Fruit fly (Drosophila melanogaster) whole organism, prepupa: ENCODE results near the gene CSN5.

Experiments used
- Blimp-1 ChIP-seq: fragments of 200-800 bp; sonication (Bioruptor generic); optimal IDR thresholded peaks from 3 replicates; lab custom pipeline; 2017; ENCODE audit warnings: missing biosample characterization, missing genetic modification characterization, mild to moderate bottlenecking, moderate library complexity, missing genetic modification reagents
- CG10631 ChIP-seq: fragments of 200-800 bp; sonication (Bioruptor generic); optimal IDR thresholded peaks from 2 replicates; lab custom pipeline; 2016; ENCODE audit warnings: missing biosample characterization, missing genetic modification characterization
- CG10669 ChIP-seq: fragments of 200-800 bp; sonication (Bioruptor generic); optimal IDR thresholded peaks from 3 replicates; lab custom pipeline; 2018; ENCODE audit warnings: missing biosample characterization, mild to moderate bottlenecking, missing genetic modification characterization, moderate library complexity
- CG11294 ChIP-seq: fragments of 200-800 bp; sonication (Bioruptor generic); IDR thresholded peaks from 2 replicates; pipeline ENCODE4 v1.3.6; 2022; ENCODE audit warnings: missing biosample characterization, missing genetic modification characterization
- CG11762 ChIP-seq: fragments of 200-800 bp; sonication (Bioruptor generic); optimal IDR thresholded peaks from 3 replicates; lab custom pipeline; 2016; ENCODE audit warnings: missing biosample characterization, missing genetic modification characterization; ENCODE audit not compliant: insufficient read depth
- CG11902 ChIP-seq: fragments of 200-800 bp; sonication (Bioruptor generic); optimal IDR thresholded peaks from 3 replicates; lab custom pipeline; 2016; ENCODE audit warnings: missing biosample characterization, missing genetic modification characterization
- CG15336 ChIP-seq: fragments of 200-800 bp; sonication (Bioruptor generic); IDR thresholded peaks from 2 replicates; pipeline ENCODE4 v1.3.6; 2022; ENCODE audit warnings: missing biosample characterization, missing genetic modification characterization
- CG1621 ChIP-seq: fragments of 200-800 bp; sonication (Bioruptor generic); optimal IDR thresholded peaks from 3 replicates; lab custom pipeline; 2018; ENCODE audit warnings: missing biosample characterization, mild to moderate bottlenecking, missing genetic modification characterization
- CG16779 ChIP-seq: fragments of 200-800 bp; sonication (Bioruptor generic); optimal IDR thresholded peaks from 3 replicates; lab custom pipeline; 2017; ENCODE audit warnings: missing biosample characterization, mild to moderate bottlenecking, missing genetic modification characterization
- CG3032 ChIP-seq: fragments of 200-800 bp; optimal IDR thresholded peaks from 2 replicates; lab custom pipeline; 2019; ENCODE audit warnings: missing biosample characterization, mild to moderate bottlenecking, missing genetic modification characterization, moderate library complexity
- CG31627 ChIP-seq: fragments of 200-800 bp; sonication (Bioruptor generic); optimal IDR thresholded peaks from 3 replicates; lab custom pipeline; 2016; ENCODE audit warnings: missing biosample characterization, missing genetic modification characterization
- CG32006 ChIP-seq: fragments of 200-800 bp; sonication (Bioruptor generic); optimal IDR thresholded peaks from 3 replicates; lab custom pipeline; 2017; ENCODE audit warnings: missing biosample characterization, mild to moderate bottlenecking, missing genetic modification characterization
- CG34406 ChIP-seq: fragments of 200-800 bp; sonication (Bioruptor generic); optimal IDR thresholded peaks from 3 replicates; lab custom pipeline; 2016; ENCODE audit warnings: missing biosample characterization, missing genetic modification characterization
- CG3919 ChIP-seq: fragments of 200-800 bp; sonication (Bioruptor generic); optimal IDR thresholded peaks from 3 replicates; lab custom pipeline; 2016; ENCODE audit warnings: missing biosample characterization, missing genetic modification characterization
- CG4318 ChIP-seq: fragments of 200-800 bp; sonication (Bioruptor generic); optimal IDR thresholded peaks from 3 replicates; lab custom pipeline; 2017; ENCODE audit warnings: missing biosample characterization, mild to moderate bottlenecking, missing genetic modification characterization
- CG6163 ChIP-seq: fragments of 200-800 bp; sonication (Bioruptor generic); IDR thresholded peaks from 3 replicates; pipeline ENCODE4 v1.3.6; 2022; ENCODE audit warnings: missing biosample characterization, missing genetic modification characterization
- CG6276 ChIP-seq: fragments of 200-800 bp; sonication (Bioruptor generic); optimal IDR thresholded peaks from 2 replicates; lab custom pipeline; 2017; ENCODE audit warnings: missing biosample characterization, mild to moderate bottlenecking, missing genetic modification characterization
- CG6792 ChIP-seq: fragments of 200-800 bp; sonication (Bioruptor generic); optimal IDR thresholded peaks from 3 replicates; lab custom pipeline; 2016; ENCODE audit warnings: missing biosample characterization, missing genetic modification characterization
- CG6808 ChIP-seq: fragments of 200-800 bp; sonication (Bioruptor generic); optimal IDR thresholded peaks from 3 replicates; lab custom pipeline; 2017; ENCODE audit warnings: missing biosample characterization, missing genetic modification characterization, mild to moderate bottlenecking, moderate library complexity, missing genetic modification reagents
- CG6854 ChIP-seq: fragments of 200-800 bp; sonication (Bioruptor generic); optimal IDR thresholded peaks from 2 replicates; lab custom pipeline; 2017; ENCODE audit warnings: missing biosample characterization, mild to moderate bottlenecking, missing genetic modification characterization
- CG8119 ChIP-seq: fragments of 200-800 bp; sonication (Bioruptor generic); IDR thresholded peaks from 3 replicates; pipeline ENCODE4 v1.3.6; 2022; ENCODE audit warnings: missing biosample characterization, missing genetic modification characterization
- CG8319 ChIP-seq: fragments of 200-800 bp; sonication (Bioruptor generic); optimal IDR thresholded peaks from 3 replicates; lab custom pipeline; 2016; ENCODE audit warnings: missing biosample characterization, missing genetic modification characterization
- CG9139 ChIP-seq: fragments of 200-800 bp; sonication (Bioruptor generic); optimal IDR thresholded peaks from 3 replicates; lab custom pipeline; 2017; ENCODE audit warnings: missing biosample characterization, mild to moderate bottlenecking, missing genetic modification characterization
- Eip75B ChIP-seq: fragments of 200-800 bp; sonication (Bioruptor generic); optimal IDR thresholded peaks from 3 replicates; lab custom pipeline; 2016; ENCODE audit warnings: missing biosample characterization, missing genetic modification characterization
- Eip78C ChIP-seq: fragments of 200-800 bp; sonication (Bioruptor generic); peaks from one replicate; lab custom pipeline; 2016; ENCODE audit warnings: missing biosample characterization, missing genetic modification characterization
- Ets21C ChIP-seq: fragments of 200-800 bp; sonication (Bioruptor generic); optimal IDR thresholded peaks from 3 replicates; lab custom pipeline; 2016; ENCODE audit warnings: missing biosample characterization, missing genetic modification characterization
- Ets96B ChIP-seq: fragments of 200-800 bp; optimal IDR thresholded peaks from 2 replicates; lab custom pipeline; 2019; ENCODE audit warnings: missing biosample characterization, mild to moderate bottlenecking, missing genetic modification characterization, moderate library complexity
- Gug ChIP-seq: fragments of 200-800 bp; sonication (Bioruptor generic); IDR thresholded peaks from 2 replicates; pipeline ENCODE4 v1.3.6; 2022; ENCODE audit warnings: missing biosample characterization, missing genetic modification characterization
- Hr39 ChIP-seq: fragments of 200-800 bp; sonication (Bioruptor generic); optimal IDR thresholded peaks from 2 replicates; lab custom pipeline; 2016; ENCODE audit warnings: missing biosample characterization, missing genetic modification characterization
- Hr4 ChIP-seq: fragments of 200-800 bp; sonication (Bioruptor generic); optimal IDR thresholded peaks from 3 replicates; lab custom pipeline; 2016; ENCODE audit warnings: missing biosample characterization, missing genetic modification characterization
- Lpt ChIP-seq: fragments of 200-800 bp; sonication (Bioruptor generic); optimal IDR thresholded peaks from 3 replicates; lab custom pipeline; 2016; ENCODE audit warnings: missing biosample characterization, missing genetic modification characterization
- Smox ChIP-seq: fragments of 200-800 bp; sonication (Bioruptor generic); optimal IDR thresholded peaks from 3 replicates; lab custom pipeline; 2016; ENCODE audit warnings: missing biosample characterization, missing genetic modification characterization
- Sox14 ChIP-seq: fragments of 200-800 bp; sonication (Bioruptor generic); optimal IDR thresholded peaks from 3 replicates; lab custom pipeline; 2016; ENCODE audit warnings: missing biosample characterization, missing genetic modification characterization
- Sox15 ChIP-seq: fragments of 200-800 bp; sonication (Bioruptor generic); optimal IDR thresholded peaks from 3 replicates; lab custom pipeline; 2016; ENCODE audit warnings: missing biosample characterization, missing genetic modification characterization
- achi ChIP-seq: fragments of 200-800 bp; sonication (Bioruptor generic); optimal IDR thresholded peaks from 3 replicates; lab custom pipeline; 2016; ENCODE audit warnings: missing biosample characterization, missing genetic modification characterization
- acj6 ChIP-seq: fragments of 200-800 bp; sonication (Bioruptor generic); optimal IDR thresholded peaks from 3 replicates; lab custom pipeline; 2016; ENCODE audit warnings: missing biosample characterization, missing genetic modification characterization
- cyc ChIP-seq: fragments of 200-800 bp; sonication (Bioruptor generic); optimal IDR thresholded peaks from 3 replicates; lab custom pipeline; 2016; ENCODE audit warnings: missing biosample characterization, missing genetic modification characterization
- dac ChIP-seq: fragments of 200-800 bp; sonication (Bioruptor generic); optimal IDR thresholded peaks from 2 replicates; lab custom pipeline; 2017; ENCODE audit warnings: missing biosample characterization, mild to moderate bottlenecking, missing genetic modification characterization
- dsx ChIP-seq: fragments of 200-800 bp; optimal IDR thresholded peaks from 3 replicates; lab custom pipeline; 2019; ENCODE audit warnings: missing biosample characterization, mild to moderate bottlenecking, missing genetic modification characterization, moderate library complexity; ENCODE audit not compliant: poor library complexity, severe bottlenecking
- eg ChIP-seq: fragments of 200-800 bp; sonication (Bioruptor generic); IDR thresholded peaks from 3 replicates; pipeline ENCODE4 v1.3.6; 2022; ENCODE audit warnings: missing biosample characterization, missing genetic modification characterization
- fd59A ChIP-seq: fragments of 200-800 bp; sonication (Bioruptor generic); optimal IDR thresholded peaks from 2 replicates; lab custom pipeline; 2017; ENCODE audit warnings: missing biosample characterization, mild to moderate bottlenecking, missing genetic modification characterization, missing genetic modification reagents
- fd85E ChIP-seq: fragments of 200-800 bp; sonication (Bioruptor generic); optimal IDR thresholded peaks from 3 replicates; lab custom pipeline; 2016; ENCODE audit warnings: missing biosample characterization, missing genetic modification characterization
- fkh ChIP-seq: fragments of 200-800 bp; sonication (Bioruptor generic); optimal IDR thresholded peaks from 3 replicates; lab custom pipeline; 2017; ENCODE audit warnings: missing biosample characterization, mild to moderate bottlenecking, missing genetic modification characterization, moderate library complexity
- lz ChIP-seq: fragments of 200-800 bp; sonication (Bioruptor generic); optimal IDR thresholded peaks from 3 replicates; lab custom pipeline; 2016; ENCODE audit warnings: missing biosample characterization, missing genetic modification characterization
- net ChIP-seq: fragments of 200-800 bp; sonication (Bioruptor generic); optimal IDR thresholded peaks from 3 replicates; lab custom pipeline; 2016; ENCODE audit warnings: missing biosample characterization, missing genetic modification characterization
- spab ChIP-seq: fragments of 200-800 bp; sonication (Bioruptor generic); optimal IDR thresholded peaks from 2 replicates; lab custom pipeline; 2017; ENCODE audit warnings: missing biosample characterization, mild to moderate bottlenecking, missing genetic modification characterization, missing genetic modification reagents
- ss ChIP-seq, 2 experiments: fragments of 200-800 bp; sonication (Bioruptor generic); optimal IDR thresholded peaks; 2 replicates in 1 of 2; 3 replicates in 1 of 2; lab custom pipeline; 2017 to 2018; ENCODE audit warnings: mild to moderate bottlenecking in 2 of 2, missing biosample characterization in 2 of 2, missing genetic modification characterization in 2 of 2, moderate library complexity in 1 of 2
- svp ChIP-seq: fragments of 200-800 bp; sonication (Bioruptor generic); peaks from one replicate; lab custom pipeline; 2016; ENCODE audit warnings: missing biosample characterization, missing genetic modification characterization
- topi ChIP-seq: fragments of 200-800 bp; sonication (Bioruptor generic); optimal IDR thresholded peaks from 3 replicates; lab custom pipeline; 2016; ENCODE audit warnings: missing biosample characterization, missing genetic modification characterization
- vri ChIP-seq: fragments of 200-800 bp; sonication (Bioruptor generic); optimal IDR thresholded peaks from 3 replicates; lab custom pipeline; 2016; ENCODE audit warnings: missing biosample characterization, mild to moderate bottlenecking, missing genetic modification characterization

CSN5 gene

dm6 chr3R:16495322-16495721 is 25.4 kb downstream of the CSN5 start, which contains the start of gene Cad89D:
Cad89D (minus strand) TSS chr3R:16495422.
- TF ChIP-seq CG10669 (no peak), Eip78C (GFP tag; lab: Kevin White, UChicago) (peak; percentile 2), Ets96B (tag; lab: Kevin White, UChicago) (no peak), CG11902 (no peak)
- TF ChIP-seq, all 60 proteins: peak for 1

DNA sequence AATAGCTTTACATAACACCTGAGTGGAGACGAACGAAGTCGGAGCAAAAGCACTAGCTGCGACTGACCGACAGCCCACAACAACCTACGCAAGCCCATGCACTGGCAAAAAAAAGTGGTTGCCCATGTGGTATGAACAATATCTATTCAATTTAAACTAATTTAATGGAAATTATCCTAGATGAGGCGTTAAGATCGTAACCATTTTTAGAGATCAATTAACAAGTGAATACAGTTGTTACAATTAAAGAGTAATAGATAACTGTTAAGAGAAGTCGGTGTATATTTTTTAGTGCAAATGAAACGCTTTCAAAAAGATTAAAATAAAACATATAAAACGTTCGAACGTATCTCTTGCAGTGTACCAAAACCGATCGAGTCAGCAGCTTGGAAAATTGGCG is 26.3 kb downstream of the CSN5 start:
- peak; percentile 69 for TF ChIP-seq CG6163 (GFP tag; lab: Robert Waterston, UW)
- peak; percentile 2 for TF ChIP-seq CG34406 (GFP tag; lab: Kevin White, UChicago)
- no peak for TF ChIP-seq Ets21C (GFP tag; lab: Kevin White, UChicago)
- peak; percentile 91 for TF ChIP-seq CG6276 (GFP tag; lab: Kevin White, UChicago)
- no peak for TF ChIP-seq fd85E (GFP tag; lab: Kevin White, UChicago)
- TF ChIP-seq eg (GFP tag; lab: Robert Waterston, UW) = peak; percentile 77
- TF ChIP-seq CG3032 = no peak
- TF ChIP-seq Hr4 (GFP tag; lab: Kevin White, UChicago) = peak; percentile 86
- TF ChIP-seq acj6 (GFP tag; lab: Kevin White, UChicago) = peak; percentile 63
- TF ChIP-seq Hr39 (GFP tag; lab: Kevin White, UChicago) = peak; percentile 13
- TF ChIP-seq svp (GFP tag; lab: Kevin White, UChicago) = peak; percentile 77
- peak; percentile 19 for TF ChIP-seq dsx (GFP tag; lab: Kevin White, UChicago)
- TF ChIP-seq achi = peak; percentile 75
- TF ChIP-seq Gug (GFP tag; lab: Robert Waterston, UW) = peak; percentile 68
- no peak for TF ChIP-seq fkh
- peak; percentile 81 for TF ChIP-seq Lpt (GFP tag; lab: Kevin White, UChicago)
- peak; percentile 70 for TF ChIP-seq net (GFP tag; lab: Kevin White, UChicago)
- TF ChIP-seq CG8319 (GFP tag; lab: Kevin White, UChicago) = peak; percentile 12
- TF ChIP-seq Sox15 (GFP tag; lab: Kevin White, UChicago) = no peak
- TF ChIP-seq CG6808 = peak; percentile 45
- peak; percentile 25 for TF ChIP-seq Smox (GFP tag; lab: Kevin White, UChicago)
- TF ChIP-seq CG11902 = no peak
- TF ChIP-seq CG11294 = no peak
- no peak for TF ChIP-seq fd59A (GFP tag; lab: Kevin White, UChicago)
- TF ChIP-seq dac (GFP tag; lab: Kevin White, UChicago) = peak; percentile 48
- peak; percentile 74 for TF ChIP-seq CG3919
- TF ChIP-seq CG15336 (GFP tag; lab: Robert Waterston, UW) = peak; percentile 89
- no peak for TF ChIP-seq CG9139 (GFP tag; lab: Kevin White, UChicago)
- peak; percentile 24 for TF ChIP-seq spab (GFP tag; lab: Kevin White, UChicago)
- peak; percentile 11 for TF ChIP-seq CG1621 (tag; lab: Kevin White, UChicago)
- TF ChIP-seq CG11762 (GFP tag; lab: Kevin White, UChicago) = peak; percentile 42
- peak; percentile 84 for TF ChIP-seq CG4318 (GFP tag; lab: Kevin White, UChicago)
- no peak for TF ChIP-seq CG31627 (GFP tag; lab: Kevin White, UChicago)
- peak; percentile 93 for TF ChIP-seq CG8119 (GFP tag; lab: Robert Waterston, UW)
- no peak for TF ChIP-seq vri (GFP tag; lab: Kevin White, UChicago)
- peak; percentile 23 for TF ChIP-seq cyc (GFP tag; lab: Kevin White, UChicago)
- TF ChIP-seq topi = no peak
- peak; percentile 78 for TF ChIP-seq Sox14 (GFP tag; lab: Kevin White, UChicago)
- no peak for TF ChIP-seq CG6854
- TF ChIP-seq CG32006 (GFP tag; lab: Kevin White, UChicago) = peak; percentile 90
- TF ChIP-seq ss (GFP tag; optimal IDR thresholded peaks at IDR 0.05; lab: Kevin White, UChicago) = peak in 1 of 2 experiments; percentile 15
- peak; percentile 95 for TF ChIP-seq Eip78C (GFP tag; lab: Kevin White, UChicago)
- peak; percentile 46 for TF ChIP-seq CG16779 (tag; lab: Kevin White, UChicago)
- TF ChIP-seq Blimp-1 (GFP tag; lab: Kevin White, UChicago) = no peak
- TF ChIP-seq Eip75B (GFP tag; lab: Kevin White, UChicago) = peak; percentile 62
- TF ChIP-seq CG6792 (GFP tag; lab: Kevin White, UChicago) = peak; percentile 40
- peak; percentile 26 for TF ChIP-seq lz
- no peak for TF ChIP-seq CG10669
- TF ChIP-seq CG10631 (GFP tag; lab: Kevin White, UChicago) = peak; percentile 70
- TF ChIP-seq Ets96B (tag; lab: Kevin White, UChicago) = no peak
